Worm (Caenorhabditis elegans): ENCODE measurements around the gene lbp-3.

lbp-3 gene

ce11 chrX:3243614-3244013 is 13.6 kb upstream of the lbp-3 start, which contains the start of gene irg-7:
TSS of gene irg-7 (minus strand) at chrX:3243636.
- no peak for TF ChIP-seq ztf-16 (tag; optimal IDR thresholded peaks at IDR 0.05)
- TF ChIP-seq ceh-24 (tag; optimal IDR thresholded peaks at IDR 0.05), result no peak
- TF ChIP-seq che-1 (tag; optimal IDR thresholded peaks at IDR 0.05), result no peak
- no peak for TF ChIP-seq fkh-10 (GFP tag; optimal IDR thresholded peaks at IDR 0.05)
- no peak for TF ChIP-seq ceh-6 (GFP tag; optimal IDR thresholded peaks at IDR 0.05)
- no peak for TF ChIP-seq ceh-2 (tag; optimal IDR thresholded peaks at IDR 0.05)
- no peak for TF ChIP-seq ceh-18 (tag; optimal IDR thresholded peaks at IDR 0.05)
- TF ChIP-seq hlh-15 (tag; optimal IDR thresholded peaks at IDR 0.05), result no peak
- no peak for TF ChIP-seq F13H6.1 (tag; optimal IDR thresholded peaks at IDR 0.05)

ce11 chrX:3244402-3244801 is 12.8 kb upstream of the lbp-3 start:
- no peak for TF ChIP-seq C08G9.2 (tag; optimal IDR thresholded peaks at IDR 0.05)
- TF ChIP-seq ceh-18 (tag; optimal IDR thresholded peaks at IDR 0.05), result no peak
- TF ChIP-seq pqm-1 (tag; optimal IDR thresholded peaks at IDR 0.05), result no peak
- TF ChIP-seq pat-9 (tag; optimal IDR thresholded peaks at IDR 0.05), result no peak
- TF ChIP-seq unc-86 (tag; optimal IDR thresholded peaks at IDR 0.05), result no peak
- TF ChIP-seq ceh-19 (GFP tag; optimal IDR thresholded peaks at IDR 0.05), result no peak
- TF ChIP-seq pha-2 (tag; optimal IDR thresholded peaks at IDR 0.05), result no peak
- TF ChIP-seq pax-1 (tag; optimal IDR thresholded peaks at IDR 0.05), result no peak
- TF ChIP-seq ama-1 (optimal IDR thresholded peaks at IDR 0.05), result no peak
- TF ChIP-seq npax-4 (tag; optimal IDR thresholded peaks at IDR 0.05), result no peak
- no peak for TF ChIP-seq ceh-22 (tag; optimal IDR thresholded peaks at IDR 0.05)
- TF ChIP-seq lin-11 (tag; optimal IDR thresholded peaks at IDR 0.05), result no peak
- no peak for TF ChIP-seq hlh-6 (tag; optimal IDR thresholded peaks at IDR 0.05)
- TF ChIP-seq elt-2 (tag; optimal IDR thresholded peaks at IDR 0.05), result no peak

- TF ChIP-seq hlh-8 (tag; optimal IDR thresholded peaks at IDR 0.05), result peak; percentile 51
- no peak for TF ChIP-seq hlh-6 (tag; optimal IDR thresholded peaks at IDR 0.05)
- TF ChIP-seq unc-42 (tag; optimal IDR thresholded peaks at IDR 0.05), result peak; percentile 72
- no peak for TF ChIP-seq pat-9 (tag; optimal IDR thresholded peaks at IDR 0.05)
- peak; percentile 54 for TF ChIP-seq nfya-1 (tag; optimal IDR thresholded peaks at IDR 0.05)
- TF ChIP-seq ceh-31 (tag; optimal IDR thresholded peaks at IDR 0.05), result peak; percentile 41
- peak; percentile 61 for TF ChIP-seq unc-55 (GFP tag; optimal IDR thresholded peaks at IDR 0.05)
- TF ChIP-seq ceh-18 (tag; optimal IDR thresholded peaks at IDR 0.05), result peak; percentile 12
- peak; percentile 18 for TF ChIP-seq ceh-34 (tag; optimal IDR thresholded peaks at IDR 0.05)
- peak; percentile 29 for TF ChIP-seq rnt-1 (tag; optimal IDR thresholded peaks at IDR 0.05)
- peak; percentile 7 for TF ChIP-seq sdc-2 (tag; optimal IDR thresholded peaks at IDR 0.05)
- no peak for TF ChIP-seq gmeb-2 (tag; optimal IDR thresholded peaks at IDR 0.05)
- TF ChIP-seq odd-2 (tag; optimal IDR thresholded peaks at IDR 0.05), result no peak
- peak; percentile 91 for TF ChIP-seq hlh-30 (tag; optimal IDR thresholded peaks at IDR 0.05; ENCODE audit: insufficient read depth)
- no peak for TF ChIP-seq C08G9.2 (tag; optimal IDR thresholded peaks at IDR 0.05)
- TF ChIP-seq ztf-16 (tag; optimal IDR thresholded peaks at IDR 0.05), result no peak
- no peak for TF ChIP-seq npax-4 (tag; optimal IDR thresholded peaks at IDR 0.05)
- TF ChIP-seq tbx-2 (tag; optimal IDR thresholded peaks at IDR 0.05), result peak; percentile 57
- TF ChIP-seq unc-86 (tag; optimal IDR thresholded peaks at IDR 0.05), result no peak
- TF ChIP-seq fkh-10 (GFP tag; optimal IDR thresholded peaks at IDR 0.05), result no peak
- TF ChIP-seq hlh-13 (GFP tag; optimal IDR thresholded peaks at IDR 0.05), result no peak
Observed at ce11 chrX:3245812-3246211, 11.4 kb upstream of the lbp-3 start, which contains the start of gene F40F4.7. TSS of gene F40F4.7 (minus strand) at chrX:3245933.

- TF ChIP-seq Y22D7AL.16 (tag; optimal IDR thresholded peaks at IDR 0.05) (no peak), C38D4.7 (GFP tag; optimal IDR thresholded peaks at IDR 0.05) (no peak), sox-2 (GFP tag; IDR thresholded peaks at IDR 0.05) (no peak), zip-5 (tag; optimal IDR thresholded peaks at IDR 0.05) (no peak), unc-3 (GFP tag; conservative IDR thresholded peaks at IDR 0.05) (no peak), unc-3 (tag; optimal IDR thresholded peaks at IDR 0.05) (no peak)
Observed at ce11 chrX:3247768-3248167, 9.4 kb upstream of the lbp-3 start.

Measured in whole organism, late embryonic.